Worm (Caenorhabditis elegans): ENCODE data around the gene K05F6.4.

ce11 chrII:1576030-1576429 lies 32.7 kb downstream of the K05F6.4 start, which contains the start of gene K05F6.10:
- no peak for TF ChIP-seq him-1 (tag; optimal IDR thresholded peaks at IDR 0.05)
- no peak for TF ChIP-seq W03F9.2 (tag; optimal IDR thresholded peaks at IDR 0.05)
